Worm (Caenorhabditis elegans): Measurements from ENCODE around the gene F47B7.2.

ce11 chrX:3766552-3766951 lies 6.0 kb upstream of the F47B7.2 start, which contains the start of gene F47B7.4:
- TF ChIP-seq lin-13 (tag; optimal IDR thresholded peaks at IDR 0.05) (no peak), blmp-1 (tag; optimal IDR thresholded peaks at IDR 0.05) (no peak), snpc-4 (tag; optimal IDR thresholded peaks at IDR 0.05) (no peak), nhr-237 (tag; optimal IDR thresholded peaks at IDR 0.05) (no peak), ces-1 (GFP tag; optimal IDR thresholded peaks at IDR 0.05) (no peak)
